Worm (Caenorhabditis elegans): Measurements from ENCODE around the gene F49E2.5.

- TF ChIP-seq lin-39 (tag; optimal IDR thresholded peaks at IDR 0.05): no peak
- TF ChIP-seq C04F5.9 (tag; optimal IDR thresholded peaks at IDR 0.05): no peak
- no peak for TF ChIP-seq nhr-237 (tag; optimal IDR thresholded peaks at IDR 0.05)
- no peak for TF ChIP-seq nhr-84 (tag; optimal IDR thresholded peaks at IDR 0.05)
- TF ChIP-seq elt-2 (tag; optimal IDR thresholded peaks at IDR 0.05): no peak
Measured at ce11 chrX:9543352-9543751, at the start of gene F49E2.5.
